Worm (Caenorhabditis elegans) whole organism, dauer: Measurements from ENCODE around the gene zmp-2.

Experiments
- unc-62 ChIP-seq: sonication (generic microtip); optimal IDR thresholded peaks from 2 replicates; lab custom pipeline; 2017; ENCODE audit warnings: missing biosample characterization, missing genetic modification reagents, missing genetic modification characterization

zmp-2 gene

ce11 chrIII:2652704-2653566 lies 16.8 kb downstream of the zmp-2 start:
- no peak for TF ChIP-seq unc-62 (GFP tag; lab: Kevin White, UChicago)

- TF ChIP-seq unc-62 (GFP tag; lab: Kevin White, UChicago) = no peak
Measured at ce11 chrIII:2656168-2656567, 20.0 kb downstream of the zmp-2 start.

ce11 chrIII:2657783-2658182 lies 21.6 kb downstream of the zmp-2 start, which contains the start of gene let-805:
Gene let-805, plus strand, starts transcription at chrIII:2658083.
- no peak for TF ChIP-seq unc-62 (GFP tag; lab: Kevin White, UChicago)

ce11 chrIII:2675449-2675848 lies 39.3 kb downstream of the zmp-2 start:
- TF ChIP-seq unc-62 (GFP tag; lab: Kevin White, UChicago) = no peak

ce11 chrIII:2676097-2676496 lies 39.9 kb downstream of the zmp-2 start:
- no peak for TF ChIP-seq unc-62 (GFP tag; lab: Kevin White, UChicago)

ce11 chrIII:2678017-2678416 lies 41.8 kb downstream of the zmp-2 start:
- no peak for TF ChIP-seq unc-62 (GFP tag; lab: Kevin White, UChicago)

ce11 chrIII:2679362-2679761 lies 43.2 kb downstream of the zmp-2 start:
- no peak for TF ChIP-seq unc-62 (GFP tag; lab: Kevin White, UChicago)

- TF ChIP-seq unc-62 (GFP tag; lab: Kevin White, UChicago) = no peak
Measured at ce11 chrIII:2681559-2681958, 45.4 kb downstream of the zmp-2 start.

- TF ChIP-seq unc-62 (GFP tag; lab: Kevin White, UChicago) = no peak
Measured at ce11 chrIII:2683403-2683802, 47.2 kb downstream of the zmp-2 start.

- no peak for TF ChIP-seq unc-62 (GFP tag; lab: Kevin White, UChicago)
Measured at ce11 chrIII:2686064-2686463, 49.9 kb downstream of the zmp-2 start, which contains the start of the genes Y71H2AL.2, Y71H2AL.4 and pbo-1. Gene Y71H2AL.2, plus strand, starts transcription at chrIII:2686364. Gene Y71H2AL.4, plus strand, starts transcription at chrIII:2686408. Gene pbo-1, minus strand, starts transcription at chrIII:2686463.

- TF ChIP-seq unc-62 (GFP tag; lab: Kevin White, UChicago) = no peak
Measured at ce11 chrIII:2686663-2687062, 50.5 kb downstream of the zmp-2 start.

- TF ChIP-seq unc-62 (GFP tag; lab: Kevin White, UChicago) = no peak
Measured at ce11 chrIII:2687412-2687811, 51.2 kb downstream of the zmp-2 start.
